Worm (Caenorhabditis elegans): ENCODE data around the gene sorf-2.

ce11 chrIII:5310403-5310802 lies 16.0 kb upstream of the sorf-2 start:
- TF ChIP-seq lsy-2 (tag; optimal IDR thresholded peaks at IDR 0.05) (no peak), set-16 (GFP tag; IDR thresholded peaks at IDR 0.05) (peak; percentile 57), aly-2 (tag; optimal IDR thresholded peaks at IDR 0.05) (no peak), nhr-25 (tag; optimal IDR thresholded peaks at IDR 0.05; ENCODE audit: borderline replicate concordance, insufficient read depth) (no peak), skn-1 (tag; optimal IDR thresholded peaks at IDR 0.05) (no peak), pqm-1 (tag; optimal IDR thresholded peaks at IDR 0.05) (no peak), lir-3 (tag; optimal IDR thresholded peaks at IDR 0.05) (no peak), egl-27 (tag; optimal IDR thresholded peaks at IDR 0.05) (no peak), ama-1 (optimal IDR thresholded peaks at IDR 0.05) (no peak)
